Worm (Caenorhabditis elegans): ENCODE data around the gene nhr-110.

The nhr-110 gene

ce11 chrV:1635859-1636258 is 11.6 kb upstream of the nhr-110 start, which contains the start of gene str-222:
Gene str-222 (plus strand): TSS chrV:1636159.
- TF ChIP-seq hlh-12 (tag; optimal IDR thresholded peaks at IDR 0.05) (no peak), sea-2 (GFP tag; IDR thresholded peaks at IDR 0.05) (no peak), ztf-26 (tag; optimal IDR thresholded peaks at IDR 0.05) (no peak), ztf-25 (GFP tag; IDR thresholded peaks at IDR 0.05) (no peak), nhr-90 (tag; optimal IDR thresholded peaks at IDR 0.05) (no peak), atf-7 (tag; optimal IDR thresholded peaks at IDR 0.05) (no peak)

- no peak for TF ChIP-seq Y95B8A.8 (GFP tag; IDR thresholded peaks at IDR 0.05)
- TF ChIP-seq bed-1 (GFP tag; IDR thresholded peaks at IDR 0.05) = no peak
- no peak for TF ChIP-seq snpc-3.4 (tag; optimal IDR thresholded peaks at IDR 0.05)
- TF ChIP-seq hrde-1 (tag; optimal IDR thresholded peaks at IDR 0.05; ENCODE audit: borderline replicate concordance) = no peak
Measured at ce11 chrV:1631717-1632116, 7.5 kb upstream of the nhr-110 start, which contains the start of gene irld-17. Gene irld-17 (plus strand): TSS chrV:1632017.

ce11 chrV:1631148-1631547 is 6.9 kb upstream of the nhr-110 start, which contains the start of gene Y46H3D.8:
Gene Y46H3D.8 (minus strand): TSS chrV:1631248.
- TF ChIP-seq madf-8 (GFP tag; conservative IDR thresholded peaks at IDR 0.05) = no peak
- TF ChIP-seq egrh-3 (GFP tag; IDR thresholded peaks at IDR 0.05) = no peak
- no peak for TF ChIP-seq nhr-179 (tag; optimal IDR thresholded peaks at IDR 0.05)
- no peak for TF ChIP-seq tbx-9 (tag; optimal IDR thresholded peaks at IDR 0.05; ENCODE audit: borderline replicate concordance)
- TF ChIP-seq attf-3 (GFP tag; conservative IDR thresholded peaks at IDR 0.05) = no peak
- TF ChIP-seq zim-3 (tag; optimal IDR thresholded peaks at IDR 0.05) = no peak
- TF ChIP-seq F33H1.4 (GFP tag; IDR thresholded peaks at IDR 0.05) = no peak
- no peak for TF ChIP-seq hsf-1 (GFP tag; IDR thresholded peaks at IDR 0.05)
- TF ChIP-seq nfya-1 (tag; optimal IDR thresholded peaks at IDR 0.05; ENCODE audit: borderline replicate concordance, insufficient read depth) = no peak
- no peak for TF ChIP-seq F23B12.7 (tag; optimal IDR thresholded peaks at IDR 0.05; ENCODE audit: insufficient read depth)
- no peak for TF ChIP-seq gei-17 (GFP tag; optimal IDR thresholded peaks at IDR 0.05)
- no peak for TF ChIP-seq F55B11.4 (tag; optimal IDR thresholded peaks at IDR 0.05; ENCODE audit: borderline replicate concordance, insufficient read depth)
- no peak for TF ChIP-seq tlf-1 (GFP tag; optimal IDR thresholded peaks at IDR 0.05)
- no peak for TF ChIP-seq ztf-6 (GFP tag; IDR thresholded peaks at IDR 0.05)
- TF ChIP-seq lin-35 (GFP tag; optimal IDR thresholded peaks at IDR 0.05) = no peak
- no peak for TF ChIP-seq snpc-4 (GFP tag; optimal IDR thresholded peaks at IDR 0.05)
- no peak for TF ChIP-seq snpc-4 (tag; optimal IDR thresholded peaks at IDR 0.05)
- no peak for TF ChIP-seq bed-2 (GFP tag; IDR thresholded peaks at IDR 0.05)

ce11 chrV:1629329-1629728 is 5.1 kb upstream of the nhr-110 start, which contains the start of gene nhr-238:
Gene nhr-238 (minus strand): TSS chrV:1629432.
- TF ChIP-seq cebp-2 (GFP tag; IDR thresholded peaks at IDR 0.05) (no peak), unc-62 (GFP tag; optimal IDR thresholded peaks at IDR 0.05) (no peak), lin-35 (GFP tag; optimal IDR thresholded peaks at IDR 0.05) (no peak), nhr-120 (GFP tag; IDR thresholded peaks at IDR 0.05) (no peak), B0019.2 (GFP tag; conservative IDR thresholded peaks at IDR 0.05) (no peak), T26A5.8 (tag; optimal IDR thresholded peaks at IDR 0.05) (no peak), repo-1 (tag; optimal IDR thresholded peaks at IDR 0.05) (no peak), madf-3 (GFP tag; IDR thresholded peaks at IDR 0.05) (no peak), lin-54 (GFP tag; optimal IDR thresholded peaks at IDR 0.05) (no peak), nhr-27 (tag; optimal IDR thresholded peaks at IDR 0.05) (no peak), akir-1 (GFP tag; optimal IDR thresholded peaks at IDR 0.05) (no peak)
